Worm (Caenorhabditis elegans) whole organism, mixed stage, embryonic: ENCODE data around the gene T19D12.10.

ENCODE experiments used
- M03D4.4 ChIP-seq: sonication (generic microtip); optimal IDR thresholded peaks from 2 replicates; lab custom pipeline; 2017; ENCODE audit warnings: mild to moderate bottlenecking, missing genetic modification characterization, missing compliant biosample characterization
- bed-3 ChIP-seq: fragments of 200-800 bp; sonication (Bioruptor generic); optimal IDR thresholded peaks from 3 replicates; lab custom pipeline; 2018; ENCODE audit warnings: mild to moderate bottlenecking, missing genetic modification characterization, moderate library complexity, missing compliant biosample characterization
- blmp-1 ChIP-seq: fragments of 150-350 bp; optimal IDR thresholded peaks from 2 replicates; lab custom pipeline; 2014; ENCODE audit warnings: missing biosample characterization, missing genetic modification characterization
- ceh-39 ChIP-seq: fragments of 150-350 bp; optimal IDR thresholded peaks from 2 replicates; lab custom pipeline; 2014; ENCODE audit warnings: missing biosample characterization, missing genetic modification characterization
- ceh-43 ChIP-seq: fragments of 200-800 bp; sonication (Bioruptor generic); optimal IDR thresholded peaks from 2 replicates; lab custom pipeline; 2018; ENCODE audit warnings: mild to moderate bottlenecking, missing genetic modification characterization, moderate library complexity, missing compliant biosample characterization
- ceh-83 ChIP-seq: fragments of 200-800 bp; sonication (Bioruptor generic); optimal IDR thresholded peaks from 2 replicates; lab custom pipeline; 2018; ENCODE audit warnings: mild to moderate bottlenecking, missing genetic modification characterization, missing compliant biosample characterization
- drap-1 ChIP-seq: fragments of 200-800 bp; sonication (Bioruptor generic); optimal IDR thresholded peaks from 3 replicates; lab custom pipeline; 2018; ENCODE audit warnings: mild to moderate bottlenecking, missing genetic modification characterization, missing compliant biosample characterization
- elt-1 ChIP-seq: sonication (generic microtip); optimal IDR thresholded peaks from 2 replicates; lab custom pipeline; 2017; ENCODE audit warnings: missing genetic modification characterization, mild to moderate bottlenecking, missing compliant biosample characterization, antibody characterized with exemption, moderate library complexity, borderline replicate concordance; ENCODE audit not compliant: insufficient read depth
- elt-3 ChIP-seq: fragments of 150-350 bp; optimal IDR thresholded peaks from 2 replicates; lab custom pipeline; 2014; ENCODE audit warnings: missing biosample characterization, missing genetic modification characterization
- flh-1 ChIP-seq: fragments of 200-800 bp; sonication (Bioruptor generic); optimal IDR thresholded peaks from 2 replicates; lab custom pipeline; 2018; ENCODE audit warnings: mild to moderate bottlenecking, missing genetic modification characterization, moderate library complexity, missing compliant biosample characterization
- ham-2 ChIP-seq: fragments of 200-800 bp; sonication (Bioruptor generic); optimal IDR thresholded peaks from 2 replicates; lab custom pipeline; 2018; ENCODE audit warnings: mild to moderate bottlenecking, missing genetic modification characterization, missing compliant biosample characterization
- hlh-1 ChIP-seq: fragments of 150-350 bp; optimal IDR thresholded peaks from 2 replicates; lab custom pipeline; 2014; ENCODE audit warnings: missing biosample characterization, missing genetic modification reagents, missing genetic modification characterization
- lin-13 ChIP-seq: fragments of 150-350 bp; optimal IDR thresholded peaks from 2 replicates; lab custom pipeline; 2014; ENCODE audit warnings: missing biosample characterization, missing genetic modification characterization
- lsy-2 ChIP-seq: fragments of 150-350 bp; optimal IDR thresholded peaks from 2 replicates; lab custom pipeline; 2014; ENCODE audit warnings: missing biosample characterization, missing genetic modification characterization
- mep-1 ChIP-seq: fragments of 150-350 bp; optimal IDR thresholded peaks from 2 replicates; lab custom pipeline; 2017; ENCODE audit warnings: missing biosample characterization, missing genetic modification reagents, missing genetic modification characterization, inconsistent platforms
- nhr-12 ChIP-seq: fragments of 150-350 bp; optimal IDR thresholded peaks from 2 replicates; lab custom pipeline; 2014; ENCODE audit warnings: missing biosample characterization, missing genetic modification characterization
- nhr-2 ChIP-seq: fragments of 150-350 bp; optimal IDR thresholded peaks from 2 replicates; lab custom pipeline; 2014; ENCODE audit warnings: missing biosample characterization, missing genetic modification characterization
- nhr-237 ChIP-seq: fragments of 150-350 bp; optimal IDR thresholded peaks from 2 replicates; lab custom pipeline; 2014; ENCODE audit warnings: missing biosample characterization, missing genetic modification characterization
- nhr-28 ChIP-seq: fragments of 150-350 bp; optimal IDR thresholded peaks from 2 replicates; lab custom pipeline; 2014; ENCODE audit warnings: missing biosample characterization, missing genetic modification characterization
- nhr-76 ChIP-seq: sonication (generic microtip); optimal IDR thresholded peaks from 2 replicates; lab custom pipeline; 2017; ENCODE audit warnings: missing biosample characterization, missing genetic modification characterization
- pha-4 ChIP-seq: fragments of 150-350 bp; optimal IDR thresholded peaks from 2 replicates; lab custom pipeline; 2018; ENCODE audit warnings: missing biosample characterization, missing genetic modification reagents, missing genetic modification characterization
- sem-2 ChIP-seq: fragments of 200-800 bp; sonication (Bioruptor generic); optimal IDR thresholded peaks from 2 replicates; lab custom pipeline; 2018; ENCODE audit warnings: mild to moderate bottlenecking, missing genetic modification characterization, missing compliant biosample characterization
- snpc-4 ChIP-seq: fragments of 150-350 bp; optimal IDR thresholded peaks from 2 replicates; lab custom pipeline; 2014; ENCODE audit warnings: missing biosample characterization, missing genetic modification characterization
- sptf-1 ChIP-seq: sonication (generic microtip); optimal IDR thresholded peaks from 2 replicates; lab custom pipeline; 2017; ENCODE audit warnings: mild to moderate bottlenecking, missing genetic modification characterization, moderate library complexity, missing compliant biosample characterization
- tbx-8 ChIP-seq: fragments of 200-800 bp; sonication (Bioruptor generic); optimal IDR thresholded peaks from 2 replicates; lab custom pipeline; 2018; ENCODE audit warnings: mild to moderate bottlenecking, missing genetic modification characterization, moderate library complexity, missing compliant biosample characterization
- unc-120 ChIP-seq: sonication (generic microtip); optimal IDR thresholded peaks from 2 replicates; lab custom pipeline; 2017; ENCODE audit warnings: missing genetic modification characterization, missing compliant biosample characterization; ENCODE audit not compliant: poor library complexity, severe bottlenecking
- unc-39 ChIP-seq: fragments of 150-350 bp; optimal IDR thresholded peaks from 2 replicates; lab custom pipeline; 2014; ENCODE audit warnings: missing biosample characterization, missing genetic modification characterization
- unc-62 ChIP-seq: fragments of 150-350 bp; optimal IDR thresholded peaks from 2 replicates; lab custom pipeline; 2014; ENCODE audit warnings: missing biosample characterization, missing genetic modification reagents, missing genetic modification characterization
- zip-8 ChIP-seq: fragments of 150-350 bp; optimal IDR thresholded peaks from 2 replicates; lab custom pipeline; 2014; ENCODE audit warnings: missing biosample characterization, missing genetic modification characterization
- ztf-11 ChIP-seq: fragments of 150-350 bp; optimal IDR thresholded peaks from 2 replicates; lab custom pipeline; 2014; ENCODE audit warnings: missing biosample characterization, missing genetic modification characterization

Gene T19D12.10

ce11 chrII:6619007-6619406 is 39.7 kb downstream of the T19D12.10 start:
- no peak for TF ChIP-seq elt-1 (tag; lab: Kevin White, UChicago)
- no peak for TF ChIP-seq pha-4 (tag; lab: Kevin White, UChicago)

DNA sequence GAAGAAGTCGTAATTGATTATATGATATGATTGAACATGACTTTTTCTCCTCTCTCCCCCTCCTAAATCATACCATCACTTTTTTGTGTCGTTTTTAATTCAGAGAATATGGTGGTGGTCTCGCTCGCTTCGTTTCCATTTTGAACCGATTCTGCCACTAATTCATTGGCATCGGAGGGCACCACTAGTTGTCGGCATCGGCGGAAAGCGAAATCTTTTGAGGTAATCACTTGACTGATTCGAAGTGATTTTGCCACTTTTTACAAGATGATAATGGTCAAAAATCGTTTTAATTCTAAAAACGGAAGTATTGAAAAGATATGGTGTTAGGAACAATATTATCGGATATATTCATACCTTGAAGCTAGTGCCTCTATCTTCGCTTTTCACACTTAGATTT is 41.9 kb downstream of the T19D12.10 start, which contains the start of gene klf-3:
Gene klf-3 (plus strand): TSS at position 109 of the 400 bp plus-strand sequence.
- no peak for TF ChIP-seq nhr-12 (tag; lab: Kevin White, UChicago)
- TF ChIP-seq mep-1 (tag; lab: Kevin White, UChicago): no peak
- no peak for TF ChIP-seq tbx-8 (GFP tag; lab: Kevin White, UChicago)
- no peak for TF ChIP-seq hlh-1 (tag; lab: Kevin White, UChicago)
- TF ChIP-seq nhr-237 (tag; lab: Kevin White, UChicago): no peak
- TF ChIP-seq elt-1 (tag; lab: Kevin White, UChicago): no peak
- no peak for TF ChIP-seq sem-2 (GFP tag; lab: Kevin White, UChicago)
- TF ChIP-seq sptf-1 (tag; lab: Kevin White, UChicago): no peak
- no peak for TF ChIP-seq nhr-28 (tag; lab: Kevin White, UChicago)
- no peak for TF ChIP-seq drap-1 (GFP tag; lab: Kevin White, UChicago)
- no peak for TF ChIP-seq unc-120 (tag; lab: Kevin White, UChicago)
- no peak for TF ChIP-seq elt-3
- TF ChIP-seq flh-1: no peak
- no peak for TF ChIP-seq ceh-83 (GFP tag; lab: Kevin White, UChicago)
- TF ChIP-seq ham-2 (GFP tag; lab: Kevin White, UChicago): no peak
- TF ChIP-seq nhr-76 (tag; lab: Kevin White, UChicago): no peak

DNA sequence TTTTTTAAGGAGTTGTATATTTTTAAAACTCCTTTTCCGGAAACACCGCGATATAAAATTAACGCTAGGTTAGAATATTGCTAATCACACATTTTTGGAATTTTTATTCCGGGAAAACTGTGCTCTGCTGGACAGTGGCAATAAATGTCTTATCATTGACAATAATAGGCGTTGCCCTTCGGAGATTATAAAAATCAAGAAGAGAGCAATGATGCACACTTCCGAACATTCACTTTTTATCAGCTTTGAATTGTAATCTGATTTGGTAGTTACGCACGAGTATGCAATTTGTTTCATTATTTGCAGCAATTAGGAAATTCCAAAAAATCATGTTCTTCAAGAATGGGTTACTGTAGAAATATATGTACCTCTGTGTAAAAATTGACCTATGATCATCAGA is 42.5 kb downstream of the T19D12.10 start:
- TF ChIP-seq ceh-39 (tag; lab: Kevin White, UChicago) (no peak), nhr-12 (tag; lab: Kevin White, UChicago) (no peak), ceh-43 (GFP tag; lab: Kevin White, UChicago) (no peak), nhr-76 (tag; lab: Kevin White, UChicago) (no peak), nhr-2 (no peak), M03D4.4 (tag; lab: Kevin White, UChicago) (no peak), bed-3 (GFP tag; lab: Kevin White, UChicago) (no peak), pha-4 (tag; lab: Kevin White, UChicago) (no peak), zip-8 (no peak), tbx-8 (GFP tag; lab: Kevin White, UChicago) (no peak), unc-39 (tag; lab: Kevin White, UChicago) (no peak)

- TF ChIP-seq zip-8 (no peak), unc-39 (tag; lab: Kevin White, UChicago) (no peak), pha-4 (tag; lab: Kevin White, UChicago) (no peak), bed-3 (GFP tag; lab: Kevin White, UChicago) (no peak), snpc-4 (no peak)
These were observed 43.2 kb downstream of the T19D12.10 start for ce11 chrII:6615232-6616029.

DNA sequence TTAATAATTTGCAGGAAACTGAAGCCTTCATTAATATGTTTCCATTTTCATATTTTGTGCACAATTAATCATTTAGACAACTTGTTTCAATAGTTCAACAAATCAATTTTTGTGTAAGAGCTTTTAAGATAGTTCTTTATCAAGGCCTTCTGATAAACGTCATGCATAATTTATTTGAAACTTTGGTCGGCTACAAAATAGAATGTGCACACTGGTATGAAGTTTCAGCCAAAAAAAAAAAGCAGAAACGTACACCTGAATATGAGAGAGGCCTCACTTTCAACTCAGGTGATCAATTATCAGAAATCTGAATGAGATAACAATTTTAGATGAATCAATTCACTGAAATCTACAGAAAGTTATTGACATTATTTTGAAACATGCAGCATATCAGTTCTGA is 44.2 kb downstream of the T19D12.10 start:
- TF ChIP-seq zip-8 (no peak), elt-1 (tag; lab: Kevin White, UChicago) (no peak), lsy-2 (tag; lab: Kevin White, UChicago) (no peak), nhr-28 (tag; lab: Kevin White, UChicago) (no peak), ztf-11 (no peak), ceh-39 (tag; lab: Kevin White, UChicago) (no peak), unc-62 (GFP tag; lab: Kevin White, UChicago) (no peak), ceh-83 (GFP tag; lab: Kevin White, UChicago) (no peak), mep-1 (tag; lab: Kevin White, UChicago) (no peak), lin-13 (tag; lab: Kevin White, UChicago) (no peak), pha-4 (tag; lab: Kevin White, UChicago) (no peak), hlh-1 (tag; lab: Kevin White, UChicago) (no peak), blmp-1 (tag; lab: Kevin White, UChicago) (no peak), unc-120 (tag; lab: Kevin White, UChicago) (no peak), ham-2 (GFP tag; lab: Kevin White, UChicago) (no peak), flh-1 (no peak), snpc-4 (no peak), nhr-12 (tag; lab: Kevin White, UChicago) (no peak)
